Worm (Caenorhabditis elegans): ENCODE measurements around the gene F44B9.9.

The F44B9.9 gene

DNA sequence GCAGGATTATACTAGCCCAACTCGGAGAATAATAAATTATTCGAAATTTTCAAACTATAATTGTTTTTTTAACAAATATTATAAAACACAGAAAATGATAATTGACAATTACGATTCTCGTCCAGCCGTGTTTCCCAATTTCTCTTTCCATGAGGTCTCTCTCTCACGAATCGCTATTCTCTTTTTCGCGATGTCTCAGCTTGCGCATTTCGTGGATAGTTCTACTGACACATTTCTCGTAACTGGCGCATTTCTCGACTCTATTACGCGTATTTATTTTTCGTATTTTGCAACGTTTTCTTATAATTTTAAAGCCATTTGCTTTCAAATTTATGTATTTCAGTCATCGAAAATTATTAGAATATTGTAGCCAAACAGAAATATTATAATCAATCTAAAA lies 12.9 kb upstream of the F44B9.9 start (continued):
- TF ChIP-seq dpl-1 (GFP tag; optimal IDR thresholded peaks at IDR 0.05) (peak; percentile 92), aly-2 (tag; optimal IDR thresholded peaks at IDR 0.05) (peak; percentile 86), madf-5 (GFP tag; IDR thresholded peaks at IDR 0.05) (peak; percentile 96 to 98), php-3 (GFP tag; IDR thresholded peaks at IDR 0.05) (peak; percentile 66), hlh-11 (tag; optimal IDR thresholded peaks at IDR 0.05) (peak; percentile 97), lsy-2 (tag; optimal IDR thresholded peaks at IDR 0.05) (peak; percentile 96 to 98), dmd-8 (GFP tag; IDR thresholded peaks at IDR 0.05) (peak; percentile 83), mdt-29 (GFP tag; IDR thresholded peaks at IDR 0.05) (no peak; the same call in 1 of the 2 replicates), nhr-237 (tag; optimal IDR thresholded peaks at IDR 0.05) (peak; percentile 63), egl-27 (tag; optimal IDR thresholded peaks at IDR 0.05) (no peak), mxl-2 (GFP tag; conservative IDR thresholded peaks at IDR 0.05) (peak; percentile 89), ztf-11 (tag; optimal IDR thresholded peaks at IDR 0.05) (no peak), nhr-10 (tag; optimal IDR thresholded peaks at IDR 0.05) (peak; percentile 92), mdl-1 (tag; optimal IDR thresholded peaks at IDR 0.05) (peak; percentile 3 to 93), aha-1 (tag) (peak; percentile 98), hmg-1.1 (GFP tag; IDR thresholded peaks at IDR 0.05) (peak; percentile 98), madf-9 (GFP tag; conservative IDR thresholded peaks at IDR 0.05) (peak; percentile 97), zip-11 (GFP tag; IDR thresholded peaks at IDR 0.05) (no peak), snpc-4 (tag; optimal IDR thresholded peaks at IDR 0.05) (no peak), ama-1 (optimal IDR thresholded peaks at IDR 0.05) (peak; percentile 85), Y48G9A.11 (GFP tag; IDR thresholded peaks at IDR 0.05) (peak; percentile 96), F49E8.2 (tag; optimal IDR thresholded peaks at IDR 0.05; ENCODE audit: borderline replicate concordance) (peak; percentile 83), T20F7.1 (GFP tag; optimal IDR thresholded peaks at IDR 0.05) (peak; percentile 97), fkh-10 (GFP tag; optimal IDR thresholded peaks at IDR 0.05) (peak; percentile 99), ceh-82 (tag; optimal IDR thresholded peaks at IDR 0.05) (peak; percentile 28), dve-1 (tag; optimal IDR thresholded peaks at IDR 0.05; ENCODE audit: insufficient read depth) (peak; percentile 99), dmd-6 (GFP tag; IDR thresholded peaks at IDR 0.05) (peak; percentile 97), spr-3 (GFP tag; optimal IDR thresholded peaks at IDR 0.05) (peak; percentile 86), F10B5.3 (tag; optimal IDR thresholded peaks at IDR 0.05) (no peak), nhr-77 (tag; optimal IDR thresholded peaks at IDR 0.05) (peak; percentile 99), zag-1 (tag; optimal IDR thresholded peaks at IDR 0.05) (peak; percentile 54), skn-1 (tag; optimal IDR thresholded peaks at IDR 0.05) (no peak), set-16 (GFP tag; IDR thresholded peaks at IDR 0.05) (no peak), D1046.2 (GFP tag; IDR thresholded peaks at IDR 0.05) (peak; percentile 97), rbr-2 (tag; optimal IDR thresholded peaks at IDR 0.05) (peak; percentile 98), unc-130 (GFP tag; optimal IDR thresholded peaks at IDR 0.05) (peak; percentile 99), mep-1 (tag; optimal IDR thresholded peaks at IDR 0.05) (peak; percentile 99), nhr-11 (tag; optimal IDR thresholded peaks at IDR 0.05) (peak; percentile 99), nhr-42 (GFP tag; IDR thresholded peaks at IDR 0.05) (peak; percentile 94), mes-2 (tag; optimal IDR thresholded peaks at IDR 0.05; ENCODE audit: poor library complexity, severe bottlenecking) (peak; percentile 100), hlh-30 (tag; optimal IDR thresholded peaks at IDR 0.05; ENCODE audit: insufficient read depth) (peak; percentile 93), nhr-48 (tag; optimal IDR thresholded peaks at IDR 0.05) (peak; percentile 78), egl-43 (GFP tag; IDR thresholded peaks at IDR 0.05) (no peak; the same call in 1 of the 2 replicates), zfp-3 (GFP tag; conservative IDR thresholded peaks at IDR 0.05) (no peak; the same call in 1 of the 2 replicates), nhr-25 (tag; optimal IDR thresholded peaks at IDR 0.05; ENCODE audit: borderline replicate concordance, insufficient read depth) (peak; percentile 96), lin-29 (GFP tag; IDR thresholded peaks at IDR 0.05) (peak; percentile 80; the same call in 1 of the 2 replicates), ZK337.2 (GFP tag; IDR thresholded peaks at IDR 0.05) (peak; percentile 98), Y75B8A.6 (GFP tag; IDR thresholded peaks at IDR 0.05) (peak; percentile 98), nhr-41 (GFP tag; IDR thresholded peaks at IDR 0.05) (peak; percentile 84), ceh-32 (tag; optimal IDR thresholded peaks at IDR 0.05; ENCODE audit: poor library complexity) (peak; percentile 13), daf-19 (GFP tag; conservative IDR thresholded peaks at IDR 0.05) (peak; percentile 88)
